Fruit fly (Drosophila melanogaster): Measurements from ENCODE around the gene ND-B14.5A.
A peak's percentile ranks its signal among the peaks of the same experiment; 100 is the strongest.

Gene ND-B14.5A

dm6 chrX:2145690-2146470 lies 26.4 kb upstream of the ND-B14.5A start (continued):
- TF ChIP-seq Chrac-16 (GFP tag; optimal IDR thresholded peaks at IDR 0.05) (no peak), H2.0 (GFP tag; IDR thresholded peaks at IDR 0.05) (no peak; the same call in 1 of the 2 replicates), grn (GFP tag; optimal IDR thresholded peaks at IDR 0.05) (peak; percentile 7), CG10274 (GFP tag; optimal IDR thresholded peaks at IDR 0.05) (no peak), sima (GFP tag; optimal IDR thresholded peaks at IDR 0.05) (no peak), HLHmδ (GFP tag; optimal IDR thresholded peaks at IDR 0.05) (no peak), CG14667 (GFP tag; IDR thresholded peaks at IDR 0.05) (0 out of 2 replicates have a peak, but pooled peaks have one; percentile 5), Aef1 (GFP tag; IDR thresholded peaks at IDR 0.05) (peak; percentile 46; the same call in 1 of the 3 replicates), CG4820 (GFP tag; optimal IDR thresholded peaks at IDR 0.05) (no peak), unc-4 (GFP tag; IDR thresholded peaks at IDR 0.05; ENCODE audit: partially characterized antibody) (peak; percentile 76), Hsf (GFP tag; optimal IDR thresholded peaks at IDR 0.05) (no peak), bbx (GFP tag; IDR thresholded peaks at IDR 0.05; ENCODE audit: partially characterized antibody) (peak; percentile 62), ssp (GFP tag; IDR thresholded peaks at IDR 0.05) (peak; percentile 31; the same call in 1 of the 2 replicates), Ets97D (GFP tag; optimal IDR thresholded peaks at IDR 0.05) (no peak), kni (GFP tag; optimal IDR thresholded peaks at IDR 0.05) (peak; percentile 55), zen2 (GFP tag; IDR thresholded peaks at IDR 0.05; ENCODE audit: partially characterized antibody) (peak; percentile 72; the same call in 1 of the 3 replicates), CG17328 (GFP tag; IDR thresholded peaks at IDR 0.05) (no peak), CG2129 (GFP tag; IDR thresholded peaks at IDR 0.05; ENCODE audit: partially characterized antibody) (peak; percentile 72), schlank (tag; optimal IDR thresholded peaks at IDR 0.05) (no peak), CG6683 (GFP tag; optimal IDR thresholded peaks at IDR 0.05) (no peak), sisA (GFP tag; IDR thresholded peaks at IDR 0.05) (peak; percentile 15; the same call in 1 of the 2 replicates), CG13775 (GFP tag; optimal IDR thresholded peaks at IDR 0.05) (peak; percentile 36), CG12659 (GFP tag; optimal IDR thresholded peaks at IDR 0.05) (peak; percentile 21), CG10267 (tag; optimal IDR thresholded peaks at IDR 0.05) (peak; percentile 15), cad (GFP tag; optimal IDR thresholded peaks at IDR 0.05) (no peak), Adf1 (GFP tag; IDR thresholded peaks at IDR 0.05) (no peak), danr (GFP tag; IDR thresholded peaks at IDR 0.05) (0 out of 2 replicates have a peak, but pooled peaks have one; percentile 20), Nf-YB (GFP tag; optimal IDR thresholded peaks at IDR 0.05) (no peak), cg (GFP tag; optimal IDR thresholded peaks at IDR 0.05) (peak; percentile 41), ftz-f1 (GFP tag; optimal IDR thresholded peaks at IDR 0.05) (no peak), sr (GFP tag; IDR thresholded peaks at IDR 0.05) (no peak), Trl (optimal IDR thresholded peaks at IDR 0.05) (no peak), Trl (GFP tag; optimal IDR thresholded peaks at IDR 0.05) (peak; percentile 60), onecut (GFP tag; IDR thresholded peaks at IDR 0.05) (0 out of 2 replicates have a peak, but pooled peaks have one; percentile 3), corto (GFP tag; optimal IDR thresholded peaks at IDR 0.05) (peak; percentile 67), sob (GFP tag; IDR thresholded peaks at IDR 0.05) (peak; percentile 42), gce (GFP tag; IDR thresholded peaks at IDR 0.05) (no peak), sens (GFP tag) (peak; percentile 81), Camta (GFP tag; optimal IDR thresholded peaks at IDR 0.05) (peak; percentile 7), D (optimal IDR thresholded peaks at IDR 0.05) (peak; percentile 13), D (GFP tag; optimal IDR thresholded peaks at IDR 0.05) (no peak), HHEX (GFP tag; optimal IDR thresholded peaks at IDR 0.05) (peak; percentile 2), Taf1 (GFP tag; IDR thresholded peaks at IDR 0.05) (0 out of 2 replicates have a peak, but pooled peaks have one; percentile 35), fd102C (GFP tag; optimal IDR thresholded peaks at IDR 0.05) (no peak), CG9609 (GFP tag; optimal IDR thresholded peaks at IDR 0.05) (no peak), CG12071 (GFP tag; optimal IDR thresholded peaks at IDR 0.05) (no peak), NC2β (GFP tag; optimal IDR thresholded peaks at IDR 0.05) (no peak), Lpt (GFP tag; optimal IDR thresholded peaks at IDR 0.05) (no peak), fd64A (GFP tag; optimal IDR thresholded peaks at IDR 0.05) (no peak), CG15269 (tag; optimal IDR thresholded peaks at IDR 0.05) (peak; percentile 58)
